Fruit fly (Drosophila melanogaster): ENCODE results near the gene CG6763.
A peak's percentile ranks its signal among the peaks of the same experiment; 100 is the strongest.

CG6763 gene

DNA sequence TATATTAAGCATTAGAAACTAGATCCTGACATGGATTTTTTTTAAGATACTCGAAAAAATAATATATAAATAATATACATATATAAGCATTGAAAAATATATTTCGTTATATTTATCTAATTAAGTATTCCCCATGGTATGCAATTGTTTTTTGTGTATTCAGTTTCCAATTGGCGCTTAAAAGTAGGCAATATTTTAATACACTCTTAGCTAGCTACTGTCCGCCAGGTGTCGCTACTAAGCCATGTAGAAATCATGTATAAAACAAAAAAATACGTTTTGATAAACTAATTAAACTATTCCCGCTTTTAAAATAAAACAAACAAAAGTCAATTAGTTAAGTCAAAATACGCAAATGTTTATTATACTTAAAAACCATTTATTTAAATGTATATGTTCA, 47.5 kb downstream of the CG6763 start (continued):
- TF ChIP-seq topi (GFP tag; optimal IDR thresholded peaks at IDR 0.05) (peak; percentile 55), fkh (GFP tag; optimal IDR thresholded peaks at IDR 0.05) (peak; percentile 11), Met (GFP tag; optimal IDR thresholded peaks at IDR 0.05) (peak; percentile 60), achi (GFP tag; optimal IDR thresholded peaks at IDR 0.05) (peak; percentile 30), CG8632 (GFP tag; optimal IDR thresholded peaks at IDR 0.05) (no peak), CG1621 (tag; optimal IDR thresholded peaks at IDR 0.05) (no peak), lz (GFP tag; optimal IDR thresholded peaks at IDR 0.05) (peak; percentile 24), acj6 (GFP tag; optimal IDR thresholded peaks at IDR 0.05) (peak; percentile 46), Eip93F (GFP tag; optimal IDR thresholded peaks at IDR 0.05) (no peak)

DNA sequence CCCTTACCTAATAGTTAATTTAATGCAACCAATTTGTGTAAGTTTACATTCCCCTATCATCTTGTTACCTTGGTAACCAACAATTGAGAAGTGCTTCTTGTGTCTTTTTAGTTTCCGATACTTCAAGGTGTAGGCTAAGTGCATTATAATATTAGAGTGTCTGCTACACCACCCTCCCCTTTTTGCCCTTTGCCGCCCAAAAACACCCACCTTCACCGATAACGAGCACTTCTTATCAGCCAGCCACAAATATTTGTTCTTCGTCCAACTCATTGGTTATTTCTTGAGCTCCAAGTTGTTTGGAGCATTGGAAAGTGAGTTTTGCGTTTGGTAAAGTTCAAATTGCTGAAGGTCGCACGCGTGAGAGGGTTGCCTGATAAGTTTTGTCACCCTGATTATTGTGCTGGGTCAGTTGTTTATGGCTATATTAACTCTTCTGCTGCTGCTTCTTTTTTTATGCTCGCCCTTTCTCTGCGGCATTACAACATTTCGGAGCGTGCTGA, 48.1 kb downstream of the CG6763 start:
- peak; percentile 53 for TF ChIP-seq vri (GFP tag; optimal IDR thresholded peaks at IDR 0.05)
- TF ChIP-seq acj6 (GFP tag; optimal IDR thresholded peaks at IDR 0.05), result no peak
- no peak for TF ChIP-seq CG32006 (GFP tag; optimal IDR thresholded peaks at IDR 0.05)
- peak; percentile 61 for TF ChIP-seq fkh (GFP tag; optimal IDR thresholded peaks at IDR 0.05)

DNA sequence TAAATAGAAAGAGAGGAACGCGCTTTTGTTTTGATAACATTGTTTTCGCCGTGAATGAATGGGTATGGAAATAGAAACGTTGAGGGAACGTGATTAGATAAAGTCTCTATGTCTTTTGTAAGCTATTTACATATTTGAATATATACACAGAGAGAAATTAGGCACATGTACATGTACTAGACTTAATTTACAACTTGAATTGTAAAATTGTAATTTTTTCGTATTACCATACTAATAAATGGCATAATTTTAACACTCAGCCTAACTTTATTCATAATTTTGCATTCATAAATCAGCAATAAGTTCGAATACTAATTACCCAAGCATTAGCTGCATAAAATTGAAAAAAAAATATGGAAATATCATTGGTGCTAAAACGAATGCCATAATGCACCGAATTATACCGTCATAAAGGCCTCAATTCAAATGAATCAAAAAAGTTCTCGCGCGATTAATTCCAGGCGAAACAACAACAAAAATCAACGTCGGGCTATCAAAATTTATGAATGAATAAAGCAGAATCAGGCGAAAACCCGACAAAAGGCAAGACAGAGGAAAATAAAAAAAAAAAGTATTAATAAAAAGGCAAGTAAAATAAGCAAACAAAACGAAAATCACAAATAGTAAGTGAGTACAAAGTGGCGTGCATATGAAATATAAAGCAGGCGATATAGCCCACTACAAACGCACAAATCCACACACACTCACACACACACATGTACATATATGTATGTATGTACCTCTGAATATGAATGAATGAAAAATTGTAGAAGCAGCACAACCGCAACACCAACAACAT, 48.9 kb downstream of the CG6763 start:
- TF ChIP-seq Sox102F (GFP tag; optimal IDR thresholded peaks at IDR 0.05), result no peak
- no peak for TF ChIP-seq CG34406 (GFP tag; optimal IDR thresholded peaks at IDR 0.05)
- no peak for TF ChIP-seq CG6808 (GFP tag; optimal IDR thresholded peaks at IDR 0.05)
- no peak for TF ChIP-seq Hr4 (GFP tag; optimal IDR thresholded peaks at IDR 0.05)
- TF ChIP-seq Ets21C (GFP tag; optimal IDR thresholded peaks at IDR 0.05), result no peak
- no peak for TF ChIP-seq Gug (GFP tag; IDR thresholded peaks at IDR 0.05)
- 0 out of 2 replicates have a peak, but pooled peaks have one; percentile 12 for TF ChIP-seq CG15336 (GFP tag; IDR thresholded peaks at IDR 0.05)
- no peak for TF ChIP-seq CG8319 (GFP tag; optimal IDR thresholded peaks at IDR 0.05)
- TF ChIP-seq net (GFP tag; optimal IDR thresholded peaks at IDR 0.05), result no peak
- peak; percentile 22 for TF ChIP-seq CG3032 (tag; optimal IDR thresholded peaks at IDR 0.05)
- TF ChIP-seq topi (GFP tag; optimal IDR thresholded peaks at IDR 0.05), result no peak
- TF ChIP-seq dsx (GFP tag; optimal IDR thresholded peaks at IDR 0.05; ENCODE audit: poor library complexity, severe bottlenecking), result peak; percentile 46
- TF ChIP-seq CG9139 (GFP tag; optimal IDR thresholded peaks at IDR 0.05), result no peak
- TF ChIP-seq CG6854 (GFP tag; optimal IDR thresholded peaks at IDR 0.05), result no peak
- no peak for TF ChIP-seq fd59A (GFP tag; optimal IDR thresholded peaks at IDR 0.05)
- no peak for TF ChIP-seq CG16779 (tag; optimal IDR thresholded peaks at IDR 0.05)
- no peak for TF ChIP-seq CG8119 (GFP tag; IDR thresholded peaks at IDR 0.05)
- TF ChIP-seq salr (GFP tag; optimal IDR thresholded peaks at IDR 0.05), result no peak
- no peak for TF ChIP-seq fd85E (GFP tag; optimal IDR thresholded peaks at IDR 0.05)
- no peak for TF ChIP-seq pdm3 (GFP tag; optimal IDR thresholded peaks at IDR 0.05)
- no peak for TF ChIP-seq CG6276 (GFP tag; optimal IDR thresholded peaks at IDR 0.05)
- TF ChIP-seq achi (GFP tag; optimal IDR thresholded peaks at IDR 0.05), result no peak
- peak; percentile 39 for TF ChIP-seq Eip78C (GFP tag)
- TF ChIP-seq cyc (GFP tag; optimal IDR thresholded peaks at IDR 0.05), result no peak
- TF ChIP-seq CG32006 (GFP tag; optimal IDR thresholded peaks at IDR 0.05), result no peak
- TF ChIP-seq Blimp-1 (GFP tag; optimal IDR thresholded peaks at IDR 0.05), result no peak
- peak; percentile 2 for TF ChIP-seq CG31627 (GFP tag; optimal IDR thresholded peaks at IDR 0.05)
- no peak for TF ChIP-seq dac (GFP tag; optimal IDR thresholded peaks at IDR 0.05)
- TF ChIP-seq lz (GFP tag; optimal IDR thresholded peaks at IDR 0.05), result no peak
- no peak for TF ChIP-seq CG3919 (GFP tag; optimal IDR thresholded peaks at IDR 0.05)
- TF ChIP-seq CG8632 (GFP tag; optimal IDR thresholded peaks at IDR 0.05), result no peak
- TF ChIP-seq CG6792 (GFP tag; optimal IDR thresholded peaks at IDR 0.05), result no peak
- no peak for TF ChIP-seq Eip93F (GFP tag; optimal IDR thresholded peaks at IDR 0.05)
- TF ChIP-seq CG11294 (GFP tag; IDR thresholded peaks at IDR 0.05), result no peak
- peak; percentile 2 for TF ChIP-seq Smox (GFP tag; optimal IDR thresholded peaks at IDR 0.05)
- no peak for TF ChIP-seq OdsH (GFP tag; optimal IDR thresholded peaks at IDR 0.05)
- TF ChIP-seq svp (GFP tag), result no peak
- no peak for TF ChIP-seq fkh (GFP tag; optimal IDR thresholded peaks at IDR 0.05)
- TF ChIP-seq CG10631 (GFP tag; optimal IDR thresholded peaks at IDR 0.05), result no peak
- TF ChIP-seq spab (GFP tag; optimal IDR thresholded peaks at IDR 0.05), result no peak
- TF ChIP-seq Eip75B (GFP tag; optimal IDR thresholded peaks at IDR 0.05), result no peak

Data from whole organism, prepupa.